4 worm cellular contexts compared by ENCODE assay signal in the genomic region with DNA sequence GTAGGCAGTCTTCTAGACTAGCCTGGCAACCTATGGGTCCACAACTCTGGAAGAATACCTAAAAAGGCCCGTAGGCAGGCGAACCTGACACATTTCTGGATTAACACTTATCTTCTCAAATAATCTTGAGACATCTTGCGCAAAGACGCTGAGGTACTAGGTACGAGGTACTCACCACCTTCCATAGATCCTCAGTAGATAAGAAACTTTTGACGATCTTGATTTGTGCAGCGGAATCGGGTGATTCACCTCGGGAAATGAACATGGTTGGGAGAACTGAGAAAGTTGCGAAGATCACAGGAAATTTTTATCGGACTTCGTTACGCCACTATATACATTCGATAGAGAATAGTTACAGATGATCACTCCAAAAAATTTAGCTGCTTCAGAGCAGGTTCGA.
TF ChIP-seq lines count a peak whose summit lies in the region.

No protein-coding gene starts in this region.

TF ChIP-seq in whole organism, L1 larva, 84 proteins besides CTCF, POLR2A, EP300 and RAD21:
- TF ChIP-seq lin-14 (GFP tag; optimal IDR thresholded peaks at IDR 0.05; lab: Kevin White, UChicago) (peak; percentile 27), efl-3 (GFP tag; optimal IDR thresholded peaks at IDR 0.05; lab: Kevin White, UChicago) (no peak), nhr-85 (tag; lab: Kevin White, UChicago) (peak; percentile 69), mdl-1 (tag; optimal IDR thresholded peaks at IDR 0.05; lab: Kevin White, UChicago) (no peak)

TF ChIP-seq in whole organism, L2 larva, 48 proteins besides CTCF, POLR2A, EP300 and RAD21:
- TF ChIP-seq ceh-16 (tag; optimal IDR thresholded peaks at IDR 0.05; lab: Kevin White, UChicago) (peak; percentile 35), ZK546.5 (tag; optimal IDR thresholded peaks at IDR 0.05; lab: Kevin White, UChicago) (no peak), elt-1 (tag; optimal IDR thresholded peaks at IDR 0.05; lab: Kevin White, UChicago) (peak; percentile 48), crh-2 (tag; optimal IDR thresholded peaks at IDR 0.05; lab: Kevin White, UChicago) (no peak)

TF ChIP-seq in whole organism, L3 larva, 47 proteins besides CTCF, POLR2A, EP300 and RAD21:
- TF ChIP-seq tbx-2 (tag; optimal IDR thresholded peaks at IDR 0.05; lab: Kevin White, UChicago) (no peak), elt-1 (tag; optimal IDR thresholded peaks at IDR 0.05; lab: Kevin White, UChicago) (peak; percentile 82), nfya-1 (tag; optimal IDR thresholded peaks at IDR 0.05; lab: Kevin White, UChicago; ENCODE audit: insufficient read depth) (no peak), nhr-11 (tag; optimal IDR thresholded peaks at IDR 0.05; lab: Kevin White, UChicago) (no peak)

TF ChIP-seq in whole organism, mixed stage, embryonic, 35 proteins besides CTCF, POLR2A, EP300 and RAD21:
- TF ChIP-seq drap-1 (GFP tag; optimal IDR thresholded peaks at IDR 0.05; lab: Kevin White, UChicago) (no peak), elt-1 (tag; optimal IDR thresholded peaks at IDR 0.05; lab: Kevin White, UChicago; ENCODE audit: borderline replicate concordance, insufficient read depth) (peak; percentile 86)
